Fruit fly (Drosophila melanogaster) whole organism, adult: ENCODE data around the gene Pp1-87B.
A peak's percentile ranks its signal among the peaks of the same experiment; 100 is the strongest.

ENCODE experiments used
- CG12768 ChIP-seq: fragments of 200-800 bp; sonication (Bioruptor generic); optimal IDR thresholded peaks from 2 replicates; lab custom pipeline; 2017; ENCODE audit warnings: missing biosample characterization, missing genetic modification characterization, mild to moderate bottlenecking, moderate library complexity, missing genetic modification reagents
- CG14711 ChIP-seq: fragments of 200-800 bp; sonication (Bioruptor generic); optimal IDR thresholded peaks from 2 replicates; lab custom pipeline; 2018; ENCODE audit warnings: missing biosample characterization, mild to moderate bottlenecking, missing genetic modification characterization, moderate library complexity
- CG7101 ChIP-seq: fragments of 200-800 bp; sonication (Bioruptor generic); optimal IDR thresholded peaks from 2 replicates; lab custom pipeline; 2018; ENCODE audit warnings: missing biosample characterization, mild to moderate bottlenecking, missing genetic modification characterization, moderate library complexity
- Clk ChIP-seq: fragments of 200-800 bp; sonication (Bioruptor generic); optimal IDR thresholded peaks from 2 replicates; lab custom pipeline; 2017; ENCODE audit warnings: missing biosample characterization, missing genetic modification characterization
- Crg-1 ChIP-seq: fragments of 200-800 bp; sonication (Bioruptor generic); optimal IDR thresholded peaks from 2 replicates; lab custom pipeline; 2016; ENCODE audit warnings: missing biosample characterization, missing genetic modification characterization
- bab1 ChIP-seq: fragments of 200-800 bp; sonication (Bioruptor generic); optimal IDR thresholded peaks from 3 replicates; lab custom pipeline; 2019; ENCODE audit warnings: missing biosample characterization, mild to moderate bottlenecking, missing genetic modification characterization, moderate library complexity
- kay ChIP-seq: fragments of 200-800 bp; sonication (Bioruptor generic); peaks from one replicate; lab custom pipeline; 2016; ENCODE audit warnings: missing biosample characterization, missing genetic modification characterization, borderline replicate concordance

- TF ChIP-seq CG12768 (GFP tag; lab: Kevin White, UChicago): no peak
- no peak for TF ChIP-seq Clk (GFP tag; lab: Kevin White, UChicago)
- no peak for TF ChIP-seq CG7101
- peak; percentile 77 for TF ChIP-seq kay
- TF ChIP-seq CG14711 (tag; lab: Kevin White, UChicago): no peak
- TF ChIP-seq Crg-1: no peak
- TF ChIP-seq bab1 (GFP tag; lab: Kevin White, UChicago): no peak
Observed at dm6 chr3R:12405134-12405533, 20.6 kb downstream of the Pp1-87B start.
